Fruit fly (Drosophila melanogaster) whole organism, prepupa: ENCODE measurements around the gene CG1172.

Experiments
- CG10631 ChIP-seq: fragments of 200-800 bp; sonication (Bioruptor generic); optimal IDR thresholded peaks from 2 replicates; lab custom pipeline; 2016; ENCODE audit warnings: missing biosample characterization, missing genetic modification characterization
- CG11294 ChIP-seq: fragments of 200-800 bp; sonication (Bioruptor generic); IDR thresholded peaks from 2 replicates; pipeline ENCODE4 v1.3.6; 2022; ENCODE audit warnings: missing biosample characterization, missing genetic modification characterization
- CG11902 ChIP-seq: fragments of 200-800 bp; sonication (Bioruptor generic); optimal IDR thresholded peaks from 3 replicates; lab custom pipeline; 2016; ENCODE audit warnings: missing biosample characterization, missing genetic modification characterization
- CG1621 ChIP-seq: fragments of 200-800 bp; sonication (Bioruptor generic); optimal IDR thresholded peaks from 3 replicates; lab custom pipeline; 2018; ENCODE audit warnings: missing biosample characterization, mild to moderate bottlenecking, missing genetic modification characterization
- CG3032 ChIP-seq: fragments of 200-800 bp; optimal IDR thresholded peaks from 2 replicates; lab custom pipeline; 2019; ENCODE audit warnings: missing biosample characterization, mild to moderate bottlenecking, missing genetic modification characterization, moderate library complexity
- CG31627 ChIP-seq: fragments of 200-800 bp; sonication (Bioruptor generic); optimal IDR thresholded peaks from 3 replicates; lab custom pipeline; 2016; ENCODE audit warnings: missing biosample characterization, missing genetic modification characterization
- CG32006 ChIP-seq: fragments of 200-800 bp; sonication (Bioruptor generic); optimal IDR thresholded peaks from 3 replicates; lab custom pipeline; 2017; ENCODE audit warnings: missing biosample characterization, mild to moderate bottlenecking, missing genetic modification characterization
- CG34406 ChIP-seq: fragments of 200-800 bp; sonication (Bioruptor generic); optimal IDR thresholded peaks from 3 replicates; lab custom pipeline; 2016; ENCODE audit warnings: missing biosample characterization, missing genetic modification characterization
- CG3919 ChIP-seq: fragments of 200-800 bp; sonication (Bioruptor generic); optimal IDR thresholded peaks from 3 replicates; lab custom pipeline; 2016; ENCODE audit warnings: missing biosample characterization, missing genetic modification characterization
- CG4318 ChIP-seq: fragments of 200-800 bp; sonication (Bioruptor generic); optimal IDR thresholded peaks from 3 replicates; lab custom pipeline; 2017; ENCODE audit warnings: missing biosample characterization, mild to moderate bottlenecking, missing genetic modification characterization
- CG6163 ChIP-seq: fragments of 200-800 bp; sonication (Bioruptor generic); IDR thresholded peaks from 3 replicates; pipeline ENCODE4 v1.3.6; 2022; ENCODE audit warnings: missing biosample characterization, missing genetic modification characterization
- CG6792 ChIP-seq: fragments of 200-800 bp; sonication (Bioruptor generic); optimal IDR thresholded peaks from 3 replicates; lab custom pipeline; 2016; ENCODE audit warnings: missing biosample characterization, missing genetic modification characterization
- CG6808 ChIP-seq: fragments of 200-800 bp; sonication (Bioruptor generic); optimal IDR thresholded peaks from 3 replicates; lab custom pipeline; 2017; ENCODE audit warnings: missing biosample characterization, missing genetic modification characterization, mild to moderate bottlenecking, moderate library complexity, missing genetic modification reagents
- CG7368 ChIP-seq: fragments of 200-800 bp; sonication (Bioruptor generic); optimal IDR thresholded peaks from 3 replicates; lab custom pipeline; 2016; ENCODE audit warnings: missing biosample characterization, missing genetic modification characterization
- CG8119 ChIP-seq: fragments of 200-800 bp; sonication (Bioruptor generic); IDR thresholded peaks from 3 replicates; pipeline ENCODE4 v1.3.6; 2022; ENCODE audit warnings: missing biosample characterization, missing genetic modification characterization
- CG8632 ChIP-seq: fragments of 200-800 bp; sonication (Bioruptor generic); optimal IDR thresholded peaks from 3 replicates; lab custom pipeline; 2016; ENCODE audit warnings: missing biosample characterization, missing genetic modification characterization
- Eip75B ChIP-seq: fragments of 200-800 bp; sonication (Bioruptor generic); optimal IDR thresholded peaks from 3 replicates; lab custom pipeline; 2016; ENCODE audit warnings: missing biosample characterization, missing genetic modification characterization
- Eip78C ChIP-seq: fragments of 200-800 bp; sonication (Bioruptor generic); peaks from one replicate; lab custom pipeline; 2016; ENCODE audit warnings: missing biosample characterization, missing genetic modification characterization
- Eip93F ChIP-seq: fragments of 200-800 bp; sonication (Bioruptor generic); optimal IDR thresholded peaks from 2 replicates; lab custom pipeline; 2016; ENCODE audit warnings: missing biosample characterization, mild to moderate bottlenecking, missing genetic modification characterization
- Ets96B ChIP-seq: fragments of 200-800 bp; optimal IDR thresholded peaks from 2 replicates; lab custom pipeline; 2019; ENCODE audit warnings: missing biosample characterization, mild to moderate bottlenecking, missing genetic modification characterization, moderate library complexity
- Hr38 ChIP-seq: sonication (Bioruptor generic); optimal IDR thresholded peaks from 2 replicates; lab custom pipeline; 2016; ENCODE audit warnings: missing biosample characterization, missing genetic modification characterization
- Hr4 ChIP-seq: fragments of 200-800 bp; sonication (Bioruptor generic); optimal IDR thresholded peaks from 3 replicates; lab custom pipeline; 2016; ENCODE audit warnings: missing biosample characterization, missing genetic modification characterization
- Met ChIP-seq: fragments of 200-800 bp; sonication (Bioruptor generic); optimal IDR thresholded peaks from 3 replicates; lab custom pipeline; 2016; ENCODE audit warnings: missing biosample characterization, missing genetic modification characterization
- Smox ChIP-seq: fragments of 200-800 bp; sonication (Bioruptor generic); optimal IDR thresholded peaks from 3 replicates; lab custom pipeline; 2016; ENCODE audit warnings: missing biosample characterization, missing genetic modification characterization
- Sox102F ChIP-seq: fragments of 200-800 bp; sonication (Bioruptor generic); optimal IDR thresholded peaks from 2 replicates; lab custom pipeline; 2016; ENCODE audit warnings: missing biosample characterization, mild to moderate bottlenecking, missing genetic modification characterization
- Sox14 ChIP-seq: fragments of 200-800 bp; sonication (Bioruptor generic); optimal IDR thresholded peaks from 3 replicates; lab custom pipeline; 2016; ENCODE audit warnings: missing biosample characterization, missing genetic modification characterization
- achi ChIP-seq: fragments of 200-800 bp; sonication (Bioruptor generic); optimal IDR thresholded peaks from 3 replicates; lab custom pipeline; 2016; ENCODE audit warnings: missing biosample characterization, missing genetic modification characterization
- dsx ChIP-seq: fragments of 200-800 bp; optimal IDR thresholded peaks from 3 replicates; lab custom pipeline; 2019; ENCODE audit warnings: missing biosample characterization, mild to moderate bottlenecking, missing genetic modification characterization, moderate library complexity; ENCODE audit not compliant: poor library complexity, severe bottlenecking
- eg ChIP-seq: fragments of 200-800 bp; sonication (Bioruptor generic); IDR thresholded peaks from 3 replicates; pipeline ENCODE4 v1.3.6; 2022; ENCODE audit warnings: missing biosample characterization, missing genetic modification characterization
- fd85E ChIP-seq: fragments of 200-800 bp; sonication (Bioruptor generic); optimal IDR thresholded peaks from 3 replicates; lab custom pipeline; 2016; ENCODE audit warnings: missing biosample characterization, missing genetic modification characterization
- lz ChIP-seq: fragments of 200-800 bp; sonication (Bioruptor generic); optimal IDR thresholded peaks from 3 replicates; lab custom pipeline; 2016; ENCODE audit warnings: missing biosample characterization, missing genetic modification characterization
- net ChIP-seq: fragments of 200-800 bp; sonication (Bioruptor generic); optimal IDR thresholded peaks from 3 replicates; lab custom pipeline; 2016; ENCODE audit warnings: missing biosample characterization, missing genetic modification characterization
- pdm3 ChIP-seq: fragments of 200-800 bp; sonication (Bioruptor generic); optimal IDR thresholded peaks from 3 replicates; lab custom pipeline; 2016; ENCODE audit warnings: missing biosample characterization, missing genetic modification characterization
- salr ChIP-seq, 2 experiments: fragments of 200-800 bp; sonication (Bioruptor generic); optimal IDR thresholded peaks; 3 replicates each; lab custom pipeline; 2016 to 2018; ENCODE audit warnings: missing biosample characterization in 2 of 2, missing genetic modification characterization in 2 of 2, mild to moderate bottlenecking in 1 of 2
- ss ChIP-seq, 2 experiments: fragments of 200-800 bp; sonication (Bioruptor generic); optimal IDR thresholded peaks; 2 replicates in 1 of 2; 3 replicates in 1 of 2; lab custom pipeline; 2017 to 2018; ENCODE audit warnings: mild to moderate bottlenecking in 2 of 2, missing biosample characterization in 2 of 2, missing genetic modification characterization in 2 of 2, moderate library complexity in 1 of 2
- topi ChIP-seq: fragments of 200-800 bp; sonication (Bioruptor generic); optimal IDR thresholded peaks from 3 replicates; lab custom pipeline; 2016; ENCODE audit warnings: missing biosample characterization, missing genetic modification characterization
- vri ChIP-seq: fragments of 200-800 bp; sonication (Bioruptor generic); optimal IDR thresholded peaks from 3 replicates; lab custom pipeline; 2016; ENCODE audit warnings: missing biosample characterization, mild to moderate bottlenecking, missing genetic modification characterization

Gene CG1172

DNA sequence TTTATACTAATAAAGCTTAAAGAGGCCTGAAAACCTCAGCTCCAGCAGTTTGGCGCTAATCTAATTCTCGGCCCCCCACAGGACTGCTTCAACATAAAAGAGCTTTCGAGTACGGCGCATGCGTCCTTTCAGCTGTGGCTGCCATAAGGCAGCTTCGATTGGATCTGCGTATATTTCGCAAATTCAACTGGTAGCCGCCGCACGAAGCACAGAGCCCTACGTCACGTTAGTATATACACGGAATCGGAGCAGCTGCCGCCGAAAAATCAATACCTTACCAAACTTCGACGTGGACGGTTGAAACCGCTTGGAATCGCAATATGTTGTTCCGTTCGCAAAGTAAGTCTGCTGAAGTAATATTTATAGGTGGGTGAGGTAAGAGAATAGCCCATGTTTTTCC, 17.1 kb upstream of the CG1172 start, which contains the start of gene 7B2:
Gene 7B2, plus strand, starts transcription at position 169 of the 400 bp plus-strand sequence.
- TF ChIP-seq CG8119 = no peak
- no peak for TF ChIP-seq Eip78C (GFP tag; lab: Kevin White, UChicago)
- no peak for TF ChIP-seq eg (GFP tag; lab: Robert Waterston, UW)
- no peak for TF ChIP-seq Hr4 (GFP tag; lab: Kevin White, UChicago)
- no peak for TF ChIP-seq CG31627 (GFP tag; lab: Kevin White, UChicago)
- TF ChIP-seq salr (GFP tag; optimal IDR thresholded peaks at IDR 0.05; lab: Kevin White, UChicago) = no peak
- no peak for TF ChIP-seq CG32006 (GFP tag; lab: Kevin White, UChicago)
- TF ChIP-seq, all 60 proteins: peak for 0

DNA sequence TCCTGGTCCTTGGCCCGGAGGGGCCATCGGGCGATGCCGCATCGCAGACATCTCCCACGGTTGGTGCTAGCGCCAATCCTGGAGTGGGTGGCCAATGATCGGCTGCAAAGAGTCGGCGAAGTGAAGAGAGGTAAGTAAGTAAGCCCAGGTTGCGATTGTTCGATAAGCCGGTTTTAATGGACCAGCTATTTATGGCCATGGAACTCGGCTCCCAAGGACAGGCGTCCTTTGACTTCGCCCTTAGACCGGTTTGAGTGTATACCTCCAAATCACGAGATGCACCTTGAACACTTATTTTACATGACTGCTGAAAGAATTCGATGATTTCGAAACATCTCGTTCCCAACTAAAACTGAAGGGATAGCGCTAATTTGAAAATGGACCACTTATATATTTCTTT, 8.0 kb upstream of the CG1172 start:
- TF ChIP-seq fd85E (no peak), CG11902 (GFP tag; lab: Kevin White, UChicago) (no peak), CG11294 (GFP tag; lab: Robert Waterston, UW) (no peak), Eip78C (GFP tag; lab: Kevin White, UChicago) (peak; percentile 78), Sox102F (GFP tag; lab: Kevin White, UChicago) (no peak), Ets96B (tag; lab: Kevin White, UChicago) (no peak), CG34406 (GFP tag; lab: Kevin White, UChicago) (no peak), lz (GFP tag; lab: Kevin White, UChicago) (no peak), CG7368 (no peak), CG3032 (no peak), ss (GFP tag; optimal IDR thresholded peaks at IDR 0.05; lab: Kevin White, UChicago) (peak; percentile 16 to 37), CG3919 (no peak), pdm3 (GFP tag; lab: Kevin White, UChicago) (peak; percentile 25), Eip75B (GFP tag; lab: Kevin White, UChicago) (peak; percentile 39), Hr4 (GFP tag; lab: Kevin White, UChicago) (no peak), CG6808 (GFP tag; lab: Kevin White, UChicago) (peak; percentile 43), CG10631 (GFP tag; lab: Kevin White, UChicago) (no peak)

DNA sequence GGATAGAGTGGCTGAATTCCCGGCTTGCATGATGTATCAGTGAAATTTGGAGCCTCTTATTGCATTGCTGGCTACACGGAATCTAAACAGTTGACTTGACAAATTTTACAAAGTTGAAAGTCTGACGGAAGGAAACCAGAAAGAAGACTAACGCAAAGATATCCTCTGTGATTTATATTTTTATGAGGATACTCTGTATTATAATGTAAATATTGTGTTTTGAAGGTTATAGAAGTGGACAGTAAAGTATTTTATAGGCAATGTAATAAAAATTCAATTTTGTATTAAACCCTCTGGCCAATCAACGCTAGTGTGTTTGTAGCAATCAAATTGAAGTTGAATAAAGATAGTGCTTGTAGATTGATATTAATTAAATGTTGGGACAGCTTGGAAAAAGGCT, 6.2 kb upstream of the CG1172 start, which contains the start of gene CG14668:
Gene CG14668, minus strand, starts transcription at position 101 of the 400 bp plus-strand sequence.
- TF ChIP-seq lz (GFP tag; lab: Kevin White, UChicago) = no peak
- TF ChIP-seq vri (GFP tag; lab: Kevin White, UChicago) = no peak
- TF ChIP-seq CG1621 (tag; lab: Kevin White, UChicago) = no peak
- no peak for TF ChIP-seq CG4318 (GFP tag; lab: Kevin White, UChicago)
- no peak for TF ChIP-seq Hr38 (GFP tag; lab: Kevin White, UChicago)
- no peak for TF ChIP-seq Eip75B (GFP tag; lab: Kevin White, UChicago)
- TF ChIP-seq Eip78C (GFP tag; lab: Kevin White, UChicago) = no peak
- TF ChIP-seq Sox14 = no peak
- TF ChIP-seq CG3032 = no peak
- TF ChIP-seq Ets96B (tag; lab: Kevin White, UChicago) = no peak
- no peak for TF ChIP-seq CG10631 (GFP tag; lab: Kevin White, UChicago)
- no peak for TF ChIP-seq Eip93F (GFP tag; lab: Kevin White, UChicago)

DNA sequence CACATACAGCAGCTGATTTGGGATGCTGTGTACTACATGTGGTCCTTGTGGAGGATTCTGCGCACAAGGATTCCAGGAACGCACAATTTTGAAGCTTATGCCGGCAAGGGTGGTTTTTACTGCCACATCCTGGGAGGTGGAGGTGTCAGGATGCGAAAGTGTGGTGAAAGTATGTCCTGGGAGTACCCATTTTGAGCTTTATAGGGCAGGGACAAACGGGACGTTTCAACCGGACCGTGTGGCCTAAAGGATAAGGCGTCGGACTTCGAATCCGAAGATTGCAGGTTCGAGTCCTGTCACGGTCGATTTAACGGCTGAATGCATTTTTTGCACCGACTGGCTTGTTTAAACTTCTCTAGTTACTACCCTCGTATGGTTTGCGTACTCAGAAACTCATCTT, 5.7 kb upstream of the CG1172 start:
- TF ChIP-seq lz (GFP tag; lab: Kevin White, UChicago) (no peak), dsx (GFP tag; lab: Kevin White, UChicago) (no peak), CG8119 (no peak), ss (GFP tag; optimal IDR thresholded peaks at IDR 0.05; lab: Kevin White, UChicago) (no peak), Met (GFP tag; lab: Kevin White, UChicago) (no peak), CG8632 (GFP tag; lab: Kevin White, UChicago) (no peak), Smox (GFP tag; lab: Kevin White, UChicago) (no peak), net (no peak), topi (GFP tag; lab: Kevin White, UChicago) (no peak), achi (GFP tag; lab: Kevin White, UChicago) (no peak), Sox102F (GFP tag; lab: Kevin White, UChicago) (no peak), CG6792 (no peak), Hr38 (GFP tag; lab: Kevin White, UChicago) (no peak), CG6163 (GFP tag; lab: Robert Waterston, UW) (no peak), Hr4 (GFP tag; lab: Kevin White, UChicago) (no peak)
